Worm (Caenorhabditis elegans) whole organism, midembryonic: ENCODE measurements around the gene C39E9.8.
A peak's percentile ranks its signal among the peaks of the same experiment; 100 is the strongest.

Source experiments
- T22C8.4 ChIP-seq: fragments of 200-800 bp; sonication (Bioruptor generic); IDR thresholded peaks from 2 replicates; pipeline ENCODE4 v1.3.6; 2022; ENCODE audit warnings: missing genetic modification characterization, missing compliant biosample characterization
- cog-1 ChIP-seq: sonication (generic microtip); optimal IDR thresholded peaks from 2 replicates; lab custom pipeline; 2016; ENCODE audit warnings: missing genetic modification characterization, missing compliant biosample characterization
- flt-1 ChIP-seq: fragments of 200-800 bp; sonication (Bioruptor generic); IDR thresholded peaks from 2 replicates; pipeline ENCODE4 v1.3.6; 2022; ENCODE audit warnings: missing genetic modification characterization, missing compliant biosample characterization
- klf-2 ChIP-seq: fragments of 200-800 bp; sonication (Bioruptor generic); conservative IDR thresholded peaks from 2 replicates; pipeline ENCODE4 v1.3.6; 2022; ENCODE audit warnings: missing genetic modification reagents, missing genetic modification characterization, missing compliant biosample characterization
- med-1 ChIP-seq: sonication (generic microtip); optimal IDR thresholded peaks from 2 replicates; lab custom pipeline; 2017; ENCODE audit warnings: missing genetic modification characterization, mild to moderate bottlenecking, missing compliant biosample characterization, antibody characterized with exemption, missing genetic modification reagents; ENCODE audit not compliant: insufficient read depth
- ref-1 ChIP-seq: fragments of 200-800 bp; sonication (Bioruptor generic); conservative IDR thresholded peaks from 2 replicates; pipeline ENCODE4 v1.3.6; 2022; ENCODE audit warnings: missing genetic modification reagents, missing genetic modification characterization, missing compliant biosample characterization
- tab-1 ChIP-seq: fragments of 200-800 bp; sonication (Bioruptor generic); IDR thresholded peaks from 2 replicates; pipeline ENCODE4 v1.3.6; 2022; ENCODE audit warnings: missing genetic modification characterization, missing compliant biosample characterization
- ztf-23 ChIP-seq: fragments of 200-800 bp; sonication (Bioruptor generic); IDR thresholded peaks from 2 replicates; pipeline ENCODE4 v1.3.6; 2022; ENCODE audit warnings: missing genetic modification reagents, missing genetic modification characterization, missing compliant biosample characterization
- ztf-29 ChIP-seq: fragments of 200-800 bp; sonication (Bioruptor generic); IDR thresholded peaks from 2 replicates; pipeline ENCODE4 v1.3.6; 2022; ENCODE audit warnings: missing genetic modification reagents, missing genetic modification characterization, missing compliant biosample characterization

C39E9.8 gene

DNA sequence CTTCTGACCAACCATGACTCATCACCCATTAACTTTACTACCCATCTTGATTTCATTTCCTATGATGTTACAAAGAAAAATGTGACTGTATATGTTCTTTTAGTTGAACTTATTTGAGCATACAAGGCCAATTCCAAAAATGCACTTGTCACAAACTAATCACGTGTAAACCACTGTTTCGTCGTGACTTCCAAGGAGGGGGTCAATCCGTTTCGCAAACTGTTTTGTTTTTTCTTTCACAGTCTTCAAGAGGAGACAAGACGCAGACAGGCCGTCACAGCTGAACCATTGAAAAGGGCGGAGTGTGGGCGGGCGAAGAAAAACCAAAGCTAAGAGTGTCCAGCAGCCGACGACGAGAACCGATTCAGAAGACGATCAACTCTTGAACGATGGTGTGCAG is at the start of gene C39E9.8:
Gene C39E9.8 (plus strand): TSS at position 328 of the 400 bp plus-strand sequence.
- TF ChIP-seq ztf-23 (GFP tag; lab: Robert Waterston, UW): no peak
- TF ChIP-seq ref-1 (GFP tag; lab: Robert Waterston, UW): no peak
- TF ChIP-seq cog-1 (tag; lab: Kevin White, UChicago): no peak
- no peak for TF ChIP-seq T22C8.4 (GFP tag; lab: Robert Waterston, UW)
- TF ChIP-seq flt-1 (GFP tag; lab: Robert Waterston, UW): no peak
- no peak for TF ChIP-seq klf-2 (GFP tag; lab: Robert Waterston, UW)
- no peak for TF ChIP-seq ztf-29 (GFP tag; lab: Robert Waterston, UW)
- TF ChIP-seq med-1 (GFP tag; lab: Kevin White, UChicago): no peak
- TF ChIP-seq tab-1 (GFP tag; lab: Robert Waterston, UW): no peak

- 0 out of 2 replicates have a peak, but pooled peaks have one; percentile 3 for TF ChIP-seq flt-1 (GFP tag; lab: Robert Waterston, UW)
- 0 out of 2 replicates have a peak, but pooled peaks have one; percentile 49 for TF ChIP-seq tab-1 (GFP tag; lab: Robert Waterston, UW)
- no peak for TF ChIP-seq med-1 (GFP tag; lab: Kevin White, UChicago)
- TF ChIP-seq klf-2 (GFP tag; lab: Robert Waterston, UW): no peak
- peak; percentile 46 for TF ChIP-seq cog-1 (tag; lab: Kevin White, UChicago)
These were observed 49.4 kb upstream of the C39E9.8 start for ce11 chrIV:13029674-13030466.

- no peak; the same call in 1 of the 2 replicates for TF ChIP-seq klf-2 (GFP tag; lab: Robert Waterston, UW)
- no peak for TF ChIP-seq ref-1 (GFP tag; lab: Robert Waterston, UW)
- TF ChIP-seq cog-1 (tag; lab: Kevin White, UChicago): peak; percentile 20
- 0 out of 2 replicates have a peak, but pooled peaks have one; percentile 63 for TF ChIP-seq tab-1 (GFP tag; lab: Robert Waterston, UW)
- TF ChIP-seq ztf-23 (GFP tag; lab: Robert Waterston, UW): no peak
- TF ChIP-seq T22C8.4 (GFP tag; lab: Robert Waterston, UW): no peak
- no peak for TF ChIP-seq med-1 (GFP tag; lab: Kevin White, UChicago)
- TF ChIP-seq ztf-29 (GFP tag; lab: Robert Waterston, UW): no peak
- TF ChIP-seq flt-1 (GFP tag; lab: Robert Waterston, UW): no peak
These were observed 48.6 kb upstream of the C39E9.8 start for ce11 chrIV:13030467-13031299.

- TF ChIP-seq klf-2 (GFP tag; lab: Robert Waterston, UW) (no peak), T22C8.4 (GFP tag; lab: Robert Waterston, UW) (no peak), ref-1 (GFP tag; lab: Robert Waterston, UW) (no peak), cog-1 (tag; lab: Kevin White, UChicago) (no peak), ztf-23 (GFP tag; lab: Robert Waterston, UW) (no peak), flt-1 (GFP tag; lab: Robert Waterston, UW) (no peak), tab-1 (GFP tag; lab: Robert Waterston, UW) (no peak), ztf-29 (GFP tag; lab: Robert Waterston, UW) (no peak)
These were observed 47.1 kb upstream of the C39E9.8 start for ce11 chrIV:13032153-13032552.

DNA sequence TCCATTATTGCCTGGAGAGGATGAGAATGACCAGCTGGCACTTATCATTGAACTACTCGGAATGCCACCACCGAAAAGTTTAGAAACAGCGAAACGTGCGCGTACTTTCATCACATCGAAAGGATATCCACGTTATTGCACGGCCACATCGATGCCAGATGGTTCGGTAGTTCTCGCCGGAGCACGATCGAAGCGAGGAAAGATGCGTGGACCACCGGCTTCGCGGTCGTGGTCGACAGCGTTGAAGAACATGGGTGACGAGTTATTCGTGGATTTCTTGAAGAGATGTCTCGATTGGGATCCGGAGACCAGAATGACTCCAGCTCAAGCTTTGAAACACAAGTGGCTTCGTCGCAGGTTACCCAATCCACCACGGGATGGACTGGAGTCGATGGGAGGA is 45.7 kb upstream of the C39E9.8 start:
- no peak for TF ChIP-seq med-1 (GFP tag; lab: Kevin White, UChicago)
- no peak for TF ChIP-seq ztf-23 (GFP tag; lab: Robert Waterston, UW)
- TF ChIP-seq ztf-29 (GFP tag; lab: Robert Waterston, UW): no peak
- TF ChIP-seq ref-1 (GFP tag; lab: Robert Waterston, UW): no peak
- no peak for TF ChIP-seq tab-1 (GFP tag; lab: Robert Waterston, UW)
- TF ChIP-seq flt-1 (GFP tag; lab: Robert Waterston, UW): no peak
- no peak for TF ChIP-seq T22C8.4 (GFP tag; lab: Robert Waterston, UW)
- no peak for TF ChIP-seq klf-2 (GFP tag; lab: Robert Waterston, UW)
- TF ChIP-seq cog-1 (tag; lab: Kevin White, UChicago): no peak

ce11 chrIV:13035302-13035701 is 43.9 kb upstream of the C39E9.8 start:
- no peak for TF ChIP-seq ztf-29 (GFP tag; lab: Robert Waterston, UW)
- TF ChIP-seq med-1 (GFP tag; lab: Kevin White, UChicago): no peak
- TF ChIP-seq ref-1 (GFP tag; lab: Robert Waterston, UW): no peak
- TF ChIP-seq flt-1 (GFP tag; lab: Robert Waterston, UW): no peak
- no peak for TF ChIP-seq ztf-23 (GFP tag; lab: Robert Waterston, UW)
- TF ChIP-seq klf-2 (GFP tag; lab: Robert Waterston, UW): no peak
- no peak for TF ChIP-seq cog-1 (tag; lab: Kevin White, UChicago)
- no peak for TF ChIP-seq T22C8.4 (GFP tag; lab: Robert Waterston, UW)
- no peak for TF ChIP-seq tab-1 (GFP tag; lab: Robert Waterston, UW)

- TF ChIP-seq tab-1 (GFP tag; lab: Robert Waterston, UW): no peak
- TF ChIP-seq T22C8.4 (GFP tag; lab: Robert Waterston, UW): no peak
- TF ChIP-seq cog-1 (tag; lab: Kevin White, UChicago): no peak
- TF ChIP-seq ztf-23 (GFP tag; lab: Robert Waterston, UW): no peak
- TF ChIP-seq ref-1 (GFP tag; lab: Robert Waterston, UW): no peak
- no peak for TF ChIP-seq ztf-29 (GFP tag; lab: Robert Waterston, UW)
- TF ChIP-seq klf-2 (GFP tag; lab: Robert Waterston, UW): no peak
- TF ChIP-seq flt-1 (GFP tag; lab: Robert Waterston, UW): peak; percentile 32; the same call in 1 of the 2 replicates
These were observed 42.4 kb upstream of the C39E9.8 start for ce11 chrIV:13036835-13037234.

DNA sequence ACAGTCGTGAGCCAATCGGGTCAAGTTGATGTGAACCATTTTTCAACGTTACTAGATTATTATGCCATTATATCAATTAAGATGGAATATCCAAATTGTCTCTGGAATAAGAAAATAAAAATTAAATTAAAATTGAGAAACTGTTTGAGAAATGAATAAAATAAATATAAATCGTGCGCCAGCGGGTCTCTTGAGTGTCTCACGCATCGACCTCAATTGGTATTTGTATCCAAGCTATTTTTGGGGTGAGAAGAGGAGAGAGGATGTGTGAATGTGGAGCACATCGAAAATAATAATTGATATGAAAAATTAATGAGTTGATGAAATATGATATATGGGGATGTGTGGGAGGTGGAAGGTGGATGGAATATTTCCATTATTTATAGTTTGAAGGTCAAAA is 40.4 kb upstream of the C39E9.8 start, which contains the start of gene F49E11.2:
Gene F49E11.2 (minus strand): TSS at position 101 of the 400 bp plus-strand sequence.
- TF ChIP-seq med-1 (GFP tag; lab: Kevin White, UChicago): no peak
- TF ChIP-seq klf-2 (GFP tag; lab: Robert Waterston, UW): no peak
- TF ChIP-seq flt-1 (GFP tag; lab: Robert Waterston, UW): no peak
- TF ChIP-seq cog-1 (tag; lab: Kevin White, UChicago): no peak
- TF ChIP-seq ztf-23 (GFP tag; lab: Robert Waterston, UW): no peak
- no peak for TF ChIP-seq tab-1 (GFP tag; lab: Robert Waterston, UW)
- TF ChIP-seq ztf-29 (GFP tag; lab: Robert Waterston, UW): no peak
- TF ChIP-seq ref-1 (GFP tag; lab: Robert Waterston, UW): no peak
- TF ChIP-seq T22C8.4 (GFP tag; lab: Robert Waterston, UW): no peak
